Worm (Caenorhabditis elegans) whole organism, L2 larva: ENCODE data around the gene ccdc-149.

Experiments used
- C34F6.9 ChIP-seq: fragments of 150-350 bp; optimal IDR thresholded peaks from 2 replicates; lab custom pipeline; 2014; ENCODE audit warnings: missing biosample characterization, missing genetic modification characterization
- F13H6.1 ChIP-seq: sonication (generic microtip); optimal IDR thresholded peaks from 2 replicates; lab custom pipeline; 2016; ENCODE audit warnings: missing genetic modification characterization, missing compliant biosample characterization
- Y55F3AM.14 ChIP-seq: fragments of 200-800 bp; sonication (Bioruptor generic); optimal IDR thresholded peaks from 2 replicates; lab custom pipeline; 2018; ENCODE audit warnings: mild to moderate bottlenecking, missing genetic modification characterization, missing compliant biosample characterization
- ZK546.5 ChIP-seq: sonication (generic microtip); optimal IDR thresholded peaks from 2 replicates; lab custom pipeline; 2017; ENCODE audit warnings: missing biosample characterization, missing genetic modification characterization
- alr-1 ChIP-seq: fragments of 150-350 bp; optimal IDR thresholded peaks from 2 replicates; lab custom pipeline; 2014; ENCODE audit warnings: missing biosample characterization, missing genetic modification characterization
- aly-2 ChIP-seq: fragments of 150-350 bp; optimal IDR thresholded peaks from 2 replicates; lab custom pipeline; 2014; ENCODE audit warnings: missing biosample characterization, missing genetic modification characterization
- ama-1 ChIP-seq: fragments of 150-350 bp; optimal IDR thresholded peaks from 2 replicates; lab custom pipeline; 2018; ENCODE audit warnings: inconsistent platforms
- ceh-16 ChIP-seq: fragments of 150-350 bp; optimal IDR thresholded peaks from 2 replicates; lab custom pipeline; 2014; ENCODE audit warnings: missing biosample characterization, missing genetic modification characterization
- crh-2 ChIP-seq: sonication (generic microtip); optimal IDR thresholded peaks from 2 replicates; lab custom pipeline; 2017; ENCODE audit warnings: missing biosample characterization, missing genetic modification characterization
- dmd-4 ChIP-seq: sonication (generic microtip); optimal IDR thresholded peaks from 2 replicates; lab custom pipeline; 2017; ENCODE audit warnings: missing biosample characterization, missing genetic modification characterization
- egl-27 ChIP-seq: sonication (generic microtip); optimal IDR thresholded peaks from 3 replicates; lab custom pipeline; 2017; ENCODE audit warnings: missing biosample characterization, missing genetic modification reagents, missing genetic modification characterization
- elt-1 ChIP-seq: fragments of 150-350 bp; optimal IDR thresholded peaks from 2 replicates; lab custom pipeline; 2014; ENCODE audit warnings: missing biosample characterization, missing genetic modification characterization
- elt-3 ChIP-seq: sonication (generic microtip); optimal IDR thresholded peaks from 2 replicates; lab custom pipeline; 2017; ENCODE audit warnings: missing biosample characterization, missing genetic modification characterization
- fos-1 ChIP-seq: fragments of 150-350 bp; optimal IDR thresholded peaks from 2 replicates; lab custom pipeline; 2014; ENCODE audit warnings: missing biosample characterization, missing genetic modification characterization
- gmeb-1 ChIP-seq: fragments of 150-350 bp; optimal IDR thresholded peaks from 2 replicates; lab custom pipeline; 2014; ENCODE audit warnings: missing biosample characterization, missing genetic modification characterization
- lin-11 ChIP-seq: fragments of 150-350 bp; sonication (generic microtip); optimal IDR thresholded peaks from 2 replicates; lab custom pipeline; 2014; ENCODE audit warnings: missing biosample characterization, missing genetic modification characterization, inconsistent platforms, mixed read lengths
- lin-13 ChIP-seq: fragments of 150-350 bp; optimal IDR thresholded peaks from 2 replicates; lab custom pipeline; 2014; ENCODE audit warnings: missing biosample characterization, missing genetic modification reagents, missing genetic modification characterization
- lsy-2 ChIP-seq, 2 experiments: fragments of 150-350 bp in 1 of 2; sonication (generic microtip) in 1 of 2; optimal IDR thresholded peaks; 2 replicates each; lab custom pipeline; 2014 to 2017; ENCODE audit warnings: missing biosample characterization in 2 of 2, missing genetic modification characterization in 2 of 2
- mab-5 ChIP-seq: fragments of 150-350 bp; optimal IDR thresholded peaks from 2 replicates; lab custom pipeline; 2014; ENCODE audit warnings: missing biosample characterization, missing genetic modification characterization
- mbf-1 ChIP-seq: sonication (generic microtip); optimal IDR thresholded peaks from 2 replicates; lab custom pipeline; 2017; ENCODE audit warnings: missing biosample characterization, missing genetic modification characterization
- mdl-1 ChIP-seq, 2 experiments: fragments of 150-350 bp in 1 of 2; sonication (generic microtip) in 1 of 2; optimal IDR thresholded peaks; 2 replicates each; lab custom pipeline; 2017; ENCODE audit warnings: missing biosample characterization in 2 of 2, missing genetic modification characterization in 2 of 2
- nhr-10 ChIP-seq: sonication (generic microtip); optimal IDR thresholded peaks from 2 replicates; lab custom pipeline; 2017; ENCODE audit warnings: missing biosample characterization, missing genetic modification characterization
- nhr-11 ChIP-seq: fragments of 150-350 bp; optimal IDR thresholded peaks from 2 replicates; lab custom pipeline; 2014; ENCODE audit warnings: missing biosample characterization, missing genetic modification characterization
- nhr-12 ChIP-seq: fragments of 150-350 bp; optimal IDR thresholded peaks from 2 replicates; lab custom pipeline; 2014; ENCODE audit warnings: missing biosample characterization, missing genetic modification characterization
- nhr-129 ChIP-seq: fragments of 150-350 bp; optimal IDR thresholded peaks from 2 replicates; lab custom pipeline; 2014; ENCODE audit warnings: missing biosample characterization, missing genetic modification characterization
- nhr-21 ChIP-seq: fragments of 150-350 bp; optimal IDR thresholded peaks from 2 replicates; lab custom pipeline; 2014; ENCODE audit warnings: missing biosample characterization, missing genetic modification characterization
- nhr-23 ChIP-seq: fragments of 150-350 bp; optimal IDR thresholded peaks from 2 replicates; lab custom pipeline; 2014; ENCODE audit warnings: missing biosample characterization, missing genetic modification reagents, missing genetic modification characterization
- nhr-237 ChIP-seq: fragments of 150-350 bp; optimal IDR thresholded peaks from 2 replicates; lab custom pipeline; 2014; ENCODE audit warnings: missing biosample characterization, missing genetic modification characterization
- nhr-25 ChIP-seq: fragments of 150-350 bp; sonication (generic microtip); optimal IDR thresholded peaks from 3 replicates; lab custom pipeline; 2014; ENCODE audit warnings: missing biosample characterization, missing genetic modification characterization
- nhr-6 ChIP-seq: fragments of 150-350 bp; optimal IDR thresholded peaks from 2 replicates; lab custom pipeline; 2014; ENCODE audit warnings: missing biosample characterization, missing genetic modification characterization
- nhr-77 ChIP-seq: fragments of 150-350 bp; optimal IDR thresholded peaks from 2 replicates; lab custom pipeline; 2014; ENCODE audit warnings: missing biosample characterization, missing genetic modification characterization
- peb-1 ChIP-seq: fragments of 150-350 bp; optimal IDR thresholded peaks from 2 replicates; lab custom pipeline; 2014; ENCODE audit warnings: missing biosample characterization, missing genetic modification characterization
- sem-4 ChIP-seq: fragments of 150-350 bp; optimal IDR thresholded peaks from 2 replicates; lab custom pipeline; 2014; ENCODE audit warnings: missing biosample characterization, missing genetic modification reagents, missing genetic modification characterization
- skn-1 ChIP-seq: sonication (generic microtip); optimal IDR thresholded peaks from 2 replicates; lab custom pipeline; 2017; ENCODE audit warnings: missing biosample characterization, missing genetic modification characterization
- sma-3 ChIP-seq: sonication (generic microtip); optimal IDR thresholded peaks from 2 replicates; lab custom pipeline; 2016; ENCODE audit warnings: missing genetic modification reagents, missing genetic modification characterization, missing compliant biosample characterization
- sma-9 ChIP-seq, 2 experiments: fragments of 150-350 bp in 1 of 2; sonication (generic microtip) in 1 of 2; optimal IDR thresholded peaks; 2 replicates each; lab custom pipeline; 2014 to 2016; ENCODE audit warnings: missing genetic modification characterization in 2 of 2, mild to moderate bottlenecking in 1 of 2, missing biosample characterization in 1 of 2, missing compliant biosample characterization in 1 of 2, missing genetic modification reagents in 1 of 2, moderate library complexity in 1 of 2
- snpc-4 ChIP-seq: fragments of 150-350 bp; optimal IDR thresholded peaks from 2 replicates; lab custom pipeline; 2014; ENCODE audit warnings: missing biosample characterization, missing genetic modification characterization
- unc-39 ChIP-seq: fragments of 150-350 bp; optimal IDR thresholded peaks from 2 replicates; lab custom pipeline; 2014; ENCODE audit warnings: missing biosample characterization, missing genetic modification characterization
- unc-55 ChIP-seq: fragments of 150-350 bp; sonication (generic microtip); optimal IDR thresholded peaks from 3 replicates; lab custom pipeline; 2014; ENCODE audit warnings: missing biosample characterization, missing genetic modification reagents, missing genetic modification characterization
- unc-62 ChIP-seq: fragments of 150-350 bp; optimal IDR thresholded peaks from 2 replicates; lab custom pipeline; 2014; ENCODE audit warnings: missing biosample characterization, missing genetic modification reagents, missing genetic modification characterization
- zag-1 ChIP-seq: fragments of 150-350 bp; optimal IDR thresholded peaks from 2 replicates; lab custom pipeline; 2014; ENCODE audit warnings: missing biosample characterization, missing genetic modification characterization
- ztf-1 ChIP-seq: fragments of 200-800 bp; sonication (Bioruptor generic); conservative IDR thresholded peaks from 2 replicates; pipeline ENCODE4 v1.3.6; 2022; ENCODE audit warnings: missing genetic modification characterization, missing compliant biosample characterization
- ztf-11 ChIP-seq: sonication (generic microtip); optimal IDR thresholded peaks from 2 replicates; lab custom pipeline; 2017; ENCODE audit warnings: missing biosample characterization, missing genetic modification characterization
- ztf-4 ChIP-seq: fragments of 150-350 bp; optimal IDR thresholded peaks from 2 replicates; lab custom pipeline; 2014; ENCODE audit warnings: missing biosample characterization, missing genetic modification characterization

The ccdc-149 gene

ce11 chrX:11463568-11463967 is 47.7 kb downstream of the ccdc-149 start:
- TF ChIP-seq F13H6.1 (tag; lab: Kevin White, UChicago) (peak; percentile 50), sem-4 (tag; lab: Kevin White, UChicago) (peak; percentile 69), ztf-1 (no peak), ZK546.5 (tag; lab: Kevin White, UChicago) (no peak), dmd-4 (tag; lab: Kevin White, UChicago) (no peak), alr-1 (tag; lab: Kevin White, UChicago) (no peak), sma-3 (GFP tag; lab: Kevin White, UChicago) (no peak), nhr-237 (tag; lab: Kevin White, UChicago) (no peak), mab-5 (tag; lab: Kevin White, UChicago) (peak; percentile 60), elt-1 (tag; lab: Kevin White, UChicago) (no peak), ztf-4 (tag; lab: Kevin White, UChicago) (no peak), peb-1 (tag; lab: Kevin White, UChicago) (no peak), nhr-11 (tag; lab: Kevin White, UChicago) (no peak), mbf-1 (tag; lab: Kevin White, UChicago) (no peak), elt-3 (tag; lab: Kevin White, UChicago) (no peak), unc-62 (no peak), nhr-12 (tag; lab: Kevin White, UChicago) (no peak), mdl-1 (tag; optimal IDR thresholded peaks at IDR 0.05; lab: Kevin White, UChicago) (no peak), gmeb-1 (tag; lab: Kevin White, UChicago) (no peak), nhr-21 (tag; lab: Kevin White, UChicago) (no peak), aly-2 (tag; lab: Kevin White, UChicago) (no peak), sma-9 (GFP tag; optimal IDR thresholded peaks at IDR 0.05; lab: Kevin White, UChicago) (peak; percentile 75), sma-9 (tag; optimal IDR thresholded peaks at IDR 0.05; lab: Kevin White, UChicago) (no peak), C34F6.9 (no peak), lsy-2 (tag; optimal IDR thresholded peaks at IDR 0.05; lab: Kevin White, UChicago) (peak in 1 of 2 experiments; percentile 32), fos-1 (no peak), nhr-77 (tag; lab: Kevin White, UChicago) (no peak), lin-13 (GFP tag; lab: Kevin White, UChicago) (no peak), crh-2 (tag; lab: Kevin White, UChicago) (no peak), ztf-11 (tag; lab: Kevin White, UChicago) (no peak), unc-55 (no peak)

ce11 chrX:11463005-11463404 is 48.2 kb downstream of the ccdc-149 start:
- peak; percentile 42 for TF ChIP-seq mab-5 (tag; lab: Kevin White, UChicago)
- peak in 1 of 2 experiments; percentile 14 for TF ChIP-seq lsy-2 (tag; optimal IDR thresholded peaks at IDR 0.05; lab: Kevin White, UChicago)
- TF ChIP-seq nhr-77 (tag; lab: Kevin White, UChicago), result no peak
- TF ChIP-seq sma-9 (GFP tag; optimal IDR thresholded peaks at IDR 0.05; lab: Kevin White, UChicago), result peak; percentile 28
- no peak for TF ChIP-seq sma-9 (tag; optimal IDR thresholded peaks at IDR 0.05; lab: Kevin White, UChicago)
- peak; percentile 30 for TF ChIP-seq unc-55

ce11 chrX:11462112-11462511 is 49.1 kb downstream of the ccdc-149 start:
- TF ChIP-seq mbf-1 (tag; lab: Kevin White, UChicago), result no peak
- TF ChIP-seq C34F6.9, result no peak
- peak; percentile 36 for TF ChIP-seq crh-2 (tag; lab: Kevin White, UChicago)
- TF ChIP-seq ztf-1, result no peak
- no peak for TF ChIP-seq ztf-11 (tag; lab: Kevin White, UChicago)
- no peak for TF ChIP-seq elt-1 (tag; lab: Kevin White, UChicago)
- no peak for TF ChIP-seq egl-27 (tag; lab: Kevin White, UChicago)
- no peak for TF ChIP-seq snpc-4 (tag; lab: Kevin White, UChicago)
- TF ChIP-seq lin-11 (tag; lab: Kevin White, UChicago), result no peak
- peak; percentile 29 for TF ChIP-seq sma-9 (GFP tag; optimal IDR thresholded peaks at IDR 0.05; lab: Kevin White, UChicago)
- TF ChIP-seq sma-9 (tag; optimal IDR thresholded peaks at IDR 0.05; lab: Kevin White, UChicago), result no peak
- no peak for TF ChIP-seq mdl-1 (tag; optimal IDR thresholded peaks at IDR 0.05; lab: Kevin White, UChicago)
- no peak for TF ChIP-seq peb-1 (tag; lab: Kevin White, UChicago)
- TF ChIP-seq zag-1 (tag; lab: Kevin White, UChicago), result no peak
- TF ChIP-seq nhr-6 (tag; lab: Kevin White, UChicago), result peak; percentile 73
- TF ChIP-seq elt-3 (tag; lab: Kevin White, UChicago), result no peak
- no peak for TF ChIP-seq fos-1
- no peak for TF ChIP-seq nhr-23
- TF ChIP-seq ZK546.5 (tag; lab: Kevin White, UChicago), result no peak
- TF ChIP-seq nhr-12 (tag; lab: Kevin White, UChicago), result no peak
- TF ChIP-seq nhr-237 (tag; lab: Kevin White, UChicago), result no peak
- peak; percentile 78 for TF ChIP-seq nhr-25 (tag; lab: Kevin White, UChicago)
- TF ChIP-seq ama-1, result no peak
- no peak for TF ChIP-seq skn-1 (tag; lab: Kevin White, UChicago)
- no peak for TF ChIP-seq sma-3 (GFP tag; lab: Kevin White, UChicago)
- no peak for TF ChIP-seq dmd-4 (tag; lab: Kevin White, UChicago)
- no peak for TF ChIP-seq sem-4 (tag; lab: Kevin White, UChicago)
- TF ChIP-seq alr-1 (tag; lab: Kevin White, UChicago), result no peak
- no peak for TF ChIP-seq gmeb-1 (tag; lab: Kevin White, UChicago)
- no peak for TF ChIP-seq aly-2 (tag; lab: Kevin White, UChicago)
- no peak for TF ChIP-seq lin-13 (GFP tag; lab: Kevin White, UChicago)
- TF ChIP-seq Y55F3AM.14 (GFP tag; lab: Kevin White, UChicago), result no peak
- TF ChIP-seq nhr-129, result peak; percentile 9
- peak; percentile 14 for TF ChIP-seq ceh-16
- TF ChIP-seq unc-55, result no peak
- no peak for TF ChIP-seq lsy-2 (tag; optimal IDR thresholded peaks at IDR 0.05; lab: Kevin White, UChicago)
- TF ChIP-seq mab-5 (tag; lab: Kevin White, UChicago), result no peak
- TF ChIP-seq nhr-77 (tag; lab: Kevin White, UChicago), result no peak
- TF ChIP-seq unc-39 (tag; lab: Kevin White, UChicago), result no peak
- TF ChIP-seq F13H6.1 (tag; lab: Kevin White, UChicago), result no peak
- TF ChIP-seq ztf-4 (tag; lab: Kevin White, UChicago), result no peak
- no peak for TF ChIP-seq nhr-10 (tag; lab: Kevin White, UChicago)
